Fruit fly (Drosophila melanogaster) whole organism: ENCODE data around the gene Tim17b1.
A peak's percentile ranks its signal among the peaks of the same experiment; 100 is the strongest.

Experiments
- CG8478 ChIP-seq: fragments of >200 bp; optimal IDR thresholded peaks from 2 replicates; lab custom pipeline; 2018; ENCODE audit warnings: inconsistent platforms
- Dll ChIP-seq: fragments of >200 bp; optimal IDR thresholded peaks from 2 replicates; lab custom pipeline; 2017
- EcR ChIP-seq, 2 experiments: fragments of >200 bp; optimal IDR thresholded peaks; 2 replicates each; lab custom pipeline; 2017; ENCODE audit warnings: missing biosample characterization in 2 of 2, missing genetic modification characterization in 2 of 2, missing genetic modification reagents in 2 of 2
- pan ChIP-seq: fragments of >200 bp; optimal IDR thresholded peaks from 2 replicates; lab custom pipeline; 2017
- psq ChIP-seq: fragments of >200 bp; optimal IDR thresholded peaks from 2 replicates; lab custom pipeline; 2017
- usp ChIP-seq: fragments of >200 bp; optimal IDR thresholded peaks from 2 replicates; lab custom pipeline; 2017; ENCODE audit warnings: missing biosample characterization, missing genetic modification characterization, mixed read lengths

Gene Tim17b1

dm6 chr3R:5327911-5328310, 28.0 kb downstream of the Tim17b1 start:
- TF ChIP-seq CG8478 (lab: Kevin White, UChicago), result no peak

DNA sequence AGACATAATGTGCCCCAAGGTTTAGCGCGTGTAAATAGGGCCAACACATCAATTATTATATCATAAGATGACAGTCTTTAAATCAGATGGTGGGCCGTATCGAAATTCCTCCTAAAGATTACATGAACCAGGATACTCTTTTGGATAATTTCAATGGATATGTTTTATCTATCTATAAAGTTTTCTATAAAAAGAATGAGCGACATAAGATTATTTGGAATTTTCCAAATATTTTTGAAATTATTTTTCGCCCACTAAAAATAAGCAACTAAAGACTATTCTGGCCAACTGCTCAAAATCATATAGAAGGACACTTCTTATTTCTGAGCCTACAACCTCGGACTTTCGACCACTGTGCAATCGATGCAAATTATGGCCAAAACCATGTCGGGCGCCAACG, 30.4 kb downstream of the Tim17b1 start:
- TF ChIP-seq psq (lab: Kevin White, UChicago), result no peak
- TF ChIP-seq pan (lab: Kevin White, UChicago), result no peak
- no peak for TF ChIP-seq Dll (lab: Kevin White, UChicago)
- TF ChIP-seq usp (GFP tag; lab: Kevin White, UChicago), result no peak
- TF ChIP-seq CG8478 (lab: Kevin White, UChicago), result no peak
- TF ChIP-seq EcR (GFP tag; optimal IDR thresholded peaks at IDR 0.05; lab: Kevin White, UChicago), result no peak

dm6 chr3R:5331764-5332405, 31.9 kb downstream of the Tim17b1 start:
- TF ChIP-seq CG8478 (lab: Kevin White, UChicago), result no peak
- TF ChIP-seq pan (lab: Kevin White, UChicago), result peak; percentile 65

DNA sequence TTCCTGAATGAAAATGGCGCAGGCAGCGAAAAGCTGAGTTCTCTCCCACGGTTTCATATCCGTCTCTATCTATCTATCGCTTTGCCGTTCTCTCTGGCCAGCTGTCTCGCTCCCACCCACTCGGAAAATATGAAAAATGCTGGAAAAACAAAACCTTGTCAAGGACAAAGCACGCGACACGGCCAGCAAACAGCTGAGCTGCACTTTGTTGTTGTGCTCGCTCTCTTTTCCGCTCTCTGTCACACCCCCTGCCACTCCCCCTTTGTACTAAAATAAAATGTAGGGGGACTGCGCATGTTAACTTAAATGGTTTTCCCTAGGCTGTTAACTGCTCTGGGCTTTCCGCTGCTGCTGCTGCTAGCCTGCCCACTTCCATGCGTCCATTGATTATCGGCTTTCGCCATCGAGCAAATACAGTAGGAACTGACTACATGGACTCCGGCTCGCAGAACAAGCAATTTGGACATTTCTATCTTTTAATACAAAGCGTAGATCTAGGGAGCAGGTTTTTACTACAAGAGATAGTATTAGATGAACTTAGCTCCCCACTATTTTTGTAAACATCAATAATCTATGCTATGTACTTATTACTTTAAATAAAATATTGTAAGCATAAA, 46.9 kb downstream of the Tim17b1 start:
- no peak for TF ChIP-seq CG8478 (lab: Kevin White, UChicago)
- no peak for TF ChIP-seq usp (GFP tag; lab: Kevin White, UChicago)
- no peak for TF ChIP-seq pan (lab: Kevin White, UChicago)
- no peak for TF ChIP-seq EcR (GFP tag; optimal IDR thresholded peaks at IDR 0.05; lab: Kevin White, UChicago)
- TF ChIP-seq psq (lab: Kevin White, UChicago), result no peak
- TF ChIP-seq Dll (lab: Kevin White, UChicago), result no peak

- TF ChIP-seq psq (lab: Kevin White, UChicago), result no peak
- no peak for TF ChIP-seq pan (lab: Kevin White, UChicago)
- no peak for TF ChIP-seq EcR (GFP tag; optimal IDR thresholded peaks at IDR 0.05; lab: Kevin White, UChicago)
- no peak for TF ChIP-seq usp (GFP tag; lab: Kevin White, UChicago)
- TF ChIP-seq Dll (lab: Kevin White, UChicago), result no peak
- no peak for TF ChIP-seq CG8478 (lab: Kevin White, UChicago)
Observed at dm6 chr3R:5350393-5350972, 50.5 kb downstream of the Tim17b1 start, which contains the start of gene mtd. mtd (minus strand) TSS chr3R:5350443.
